Worm (Caenorhabditis elegans): ENCODE data around the gene tbx-34.

DNA sequence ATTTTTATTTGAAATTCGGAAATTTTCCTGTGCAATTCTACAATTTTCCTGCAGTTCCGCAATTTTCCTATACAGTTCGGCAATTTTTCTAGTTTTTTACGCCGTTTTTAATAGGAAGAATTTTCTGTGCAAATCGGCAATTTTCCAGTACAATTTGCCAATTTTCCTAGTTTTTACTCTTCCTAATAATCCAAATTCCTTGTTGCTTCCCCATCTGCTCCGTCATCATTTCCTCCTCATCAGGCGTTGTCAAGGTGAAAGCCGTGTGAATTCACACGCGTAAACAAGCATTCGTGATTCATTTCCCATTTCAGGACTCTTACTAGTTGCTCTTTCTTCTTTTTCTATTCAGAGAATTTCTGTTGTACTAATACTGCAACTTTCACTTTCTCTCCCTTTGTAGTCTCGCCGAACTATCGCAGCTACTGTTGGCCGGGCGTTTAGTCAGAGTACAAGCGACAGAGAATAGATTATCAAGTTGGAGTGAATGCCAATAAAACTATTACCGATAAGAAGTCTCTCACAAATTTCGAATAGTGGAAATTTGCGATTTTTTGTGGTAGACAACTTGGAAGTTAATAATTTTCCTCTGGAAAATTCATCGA lies 23.6 kb upstream of the tbx-34 start:
- TF ChIP-seq W03F9.2 (tag; optimal IDR thresholded peaks at IDR 0.05) (no peak), him-1 (tag; optimal IDR thresholded peaks at IDR 0.05) (no peak)

Measured in whole organism, L4/young adult.